Fruit fly (Drosophila melanogaster) whole organism, embryonic: ENCODE measurements around the gene Chd3.

ENCODE experiments used
- CG12744 ChIP-seq: fragments of 200-800 bp; sonication (Bioruptor generic); optimal IDR thresholded peaks from 2 replicates; lab custom pipeline; 2016; ENCODE audit warnings: missing biosample characterization, missing genetic modification characterization
- CG16813 ChIP-seq: fragments of 200-800 bp; sonication (Bioruptor generic); IDR thresholded peaks from 3 replicates; pipeline ENCODE4 v1.3.6; 2022; ENCODE audit warnings: missing biosample characterization, missing genetic modification characterization; ENCODE audit not compliant: partially characterized antibody
- Stat92E ChIP-seq, 3 experiments: fragments of >200 bp in 2 of 3; fragments of 200-800 bp in 1 of 3; sonication (Bioruptor generic) in 1 of 3; optimal IDR thresholded peaks; 2 replicates each; lab custom pipeline; 2017 to 2019; ENCODE audit warnings: missing biosample characterization in 3 of 3, missing genetic modification characterization in 3 of 3, mild to moderate bottlenecking in 1 of 3, moderate library complexity in 1 of 3
- gcm ChIP-seq: fragments of 200-800 bp; sonication (Bioruptor generic); optimal IDR thresholded peaks from 2 replicates; lab custom pipeline; 2019; ENCODE audit warnings: missing biosample characterization, mild to moderate bottlenecking, missing genetic modification characterization, moderate library complexity
- hbn ChIP-seq: fragments of 200-800 bp; sonication (Bioruptor generic); IDR thresholded peaks from 2 replicates; pipeline ENCODE4 v1.3.6; 2022; ENCODE audit warnings: missing biosample characterization, missing genetic modification characterization; ENCODE audit not compliant: partially characterized antibody
- luna ChIP-seq: fragments of 200-800 bp; sonication (Bioruptor generic); optimal IDR thresholded peaks from 2 replicates; lab custom pipeline; 2016; ENCODE audit warnings: missing biosample characterization, missing genetic modification characterization
- slp2 ChIP-seq: fragments of 200-800 bp; sonication (Bioruptor generic); optimal IDR thresholded peaks from 2 replicates; lab custom pipeline; 2016; ENCODE audit warnings: missing biosample characterization, missing genetic modification characterization
- zen ChIP-seq: fragments of 200-800 bp; sonication (Bioruptor generic); optimal IDR thresholded peaks from 3 replicates; lab custom pipeline; 2018; ENCODE audit warnings: missing biosample characterization, mild to moderate bottlenecking, missing genetic modification characterization, moderate library complexity

DNA sequence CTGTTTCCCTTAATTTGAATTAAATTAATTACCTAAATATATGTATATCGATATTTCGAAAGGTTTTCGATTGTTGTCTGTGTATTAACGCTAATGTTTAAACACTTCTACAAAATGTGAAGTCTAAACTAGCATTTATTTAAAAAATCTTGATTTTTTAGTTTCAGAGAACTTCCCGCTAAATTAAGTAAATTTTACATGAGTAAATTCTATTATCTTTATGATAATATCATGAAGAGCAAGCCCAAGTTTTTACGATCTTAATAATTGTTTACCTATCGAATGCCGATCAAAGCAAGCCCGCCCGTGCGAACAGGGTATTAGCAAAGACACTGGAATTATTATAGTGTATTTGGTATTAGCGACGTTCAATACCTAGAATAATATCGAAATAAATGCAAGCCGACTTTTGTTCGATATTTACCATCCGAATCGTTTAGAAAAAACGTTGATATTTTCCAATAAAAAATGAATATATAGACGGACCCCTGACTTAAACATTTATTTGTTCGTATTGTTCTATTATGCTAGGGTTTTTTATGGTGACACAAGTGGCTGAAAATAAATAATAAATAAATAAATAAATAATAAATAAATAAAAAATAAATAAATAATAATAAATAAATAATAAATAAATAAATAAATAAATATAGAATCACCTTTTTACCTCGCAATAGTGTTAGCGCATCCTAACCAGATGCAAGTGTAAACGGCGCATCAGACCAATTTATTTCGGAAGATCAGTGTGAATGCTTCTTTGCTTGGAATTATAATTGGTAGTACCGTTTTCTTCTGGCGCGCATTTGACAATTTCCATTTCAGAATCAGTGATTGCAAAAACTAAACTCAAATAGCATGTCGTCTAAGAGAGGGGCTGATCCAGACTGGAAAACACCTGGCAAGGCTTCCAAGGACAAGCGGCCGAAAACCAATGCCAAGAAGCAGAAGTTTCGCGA, at the start of gene Chd3, which contains the start of gene CG33062:
- TF ChIP-seq hbn (GFP tag; lab: Robert Waterston, UW) (0 out of 2 replicates have a peak, but pooled peaks have one; percentile 15), zen (tag; lab: Kevin White, UChicago) (peak; percentile 18), CG16813 (GFP tag; lab: Robert Waterston, UW) (peak; percentile 67), gcm (GFP tag; lab: Kevin White, UChicago) (no peak), luna (no peak), Stat92E (GFP tag; optimal IDR thresholded peaks at IDR 0.05; lab: Kevin White, UChicago) (no peak), CG12744 (no peak), slp2 (GFP tag; lab: Kevin White, UChicago) (no peak)
